Worm (Caenorhabditis elegans): ENCODE data around the gene F20B6.6.
"Not testable (repeated sequence)": the region's sequence is repeated elsewhere in the genome, so short reads cannot be mapped to it uniquely, and the experiment has no call there.

F20B6.6 gene

DNA sequence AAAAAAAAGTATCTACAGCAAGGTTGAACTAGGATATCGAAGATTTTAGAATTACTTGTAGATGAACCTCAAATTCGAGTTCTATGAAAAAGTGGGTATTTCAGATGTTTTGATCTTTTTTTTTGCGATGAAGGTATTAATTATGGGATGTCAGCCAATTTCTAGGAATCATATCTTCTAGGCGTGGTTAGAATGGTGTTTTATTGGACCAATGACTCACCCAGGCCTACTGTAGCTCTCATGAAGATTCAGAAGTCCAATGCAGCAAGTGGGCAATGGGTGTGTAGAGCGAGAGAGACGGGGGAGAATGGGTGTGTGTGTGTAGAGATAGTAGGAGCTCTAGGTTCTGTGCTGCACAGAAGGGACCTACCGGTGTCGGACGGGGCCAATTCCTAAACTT is 20.2 kb upstream of the F20B6.6 start:
- TF ChIP-seq ztf-23 (GFP tag; IDR thresholded peaks at IDR 0.05): 0 out of 2 replicates have a peak, but pooled peaks have one; percentile 26
- TF ChIP-seq ztf-29 (GFP tag; IDR thresholded peaks at IDR 0.05): no peak
- no peak for TF ChIP-seq med-1 (GFP tag; optimal IDR thresholded peaks at IDR 0.05; ENCODE audit: insufficient read depth)
- TF ChIP-seq klf-2 (GFP tag; conservative IDR thresholded peaks at IDR 0.05): no peak
- no peak for TF ChIP-seq tab-1 (GFP tag; IDR thresholded peaks at IDR 0.05)
- TF ChIP-seq flt-1 (GFP tag; IDR thresholded peaks at IDR 0.05): 0 out of 2 replicates have a peak, but pooled peaks have one; percentile 17
- no peak for TF ChIP-seq ref-1 (GFP tag; conservative IDR thresholded peaks at IDR 0.05)
- no peak for TF ChIP-seq T22C8.4 (GFP tag; IDR thresholded peaks at IDR 0.05)
- TF ChIP-seq cog-1 (tag; optimal IDR thresholded peaks at IDR 0.05): no peak

DNA sequence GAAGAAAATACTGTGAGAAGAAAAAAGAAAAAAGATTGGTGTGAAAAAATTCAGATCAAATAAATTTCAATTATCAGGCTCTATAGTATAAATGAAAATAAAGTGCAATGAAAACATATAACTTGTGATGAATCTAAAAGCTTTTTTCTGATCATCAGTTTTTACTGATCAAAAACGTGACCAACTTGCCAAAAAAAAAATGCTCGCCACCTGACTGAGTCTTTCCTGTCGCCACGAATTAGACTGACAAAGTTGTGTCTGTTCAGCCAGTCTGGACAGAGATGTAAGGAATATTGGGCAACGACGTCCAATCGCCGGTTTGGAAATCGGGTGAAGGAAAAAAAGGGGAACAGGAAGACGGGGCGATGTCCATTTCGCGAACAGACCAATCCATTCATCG is 17.5 kb upstream of the F20B6.6 start:
- TF ChIP-seq ztf-23 (GFP tag; IDR thresholded peaks at IDR 0.05): no peak
- TF ChIP-seq klf-2 (GFP tag; conservative IDR thresholded peaks at IDR 0.05): no peak
- no peak for TF ChIP-seq med-1 (GFP tag; optimal IDR thresholded peaks at IDR 0.05; ENCODE audit: insufficient read depth)
- no peak for TF ChIP-seq ref-1 (GFP tag; conservative IDR thresholded peaks at IDR 0.05)
- TF ChIP-seq T22C8.4 (GFP tag; IDR thresholded peaks at IDR 0.05): no peak
- no peak for TF ChIP-seq cog-1 (tag; optimal IDR thresholded peaks at IDR 0.05)
- TF ChIP-seq tab-1 (GFP tag; IDR thresholded peaks at IDR 0.05): no peak
- TF ChIP-seq flt-1 (GFP tag; IDR thresholded peaks at IDR 0.05): no peak
- TF ChIP-seq ztf-29 (GFP tag; IDR thresholded peaks at IDR 0.05): no peak

ce11 chrX:4218174-4218573 is 16.2 kb upstream of the F20B6.6 start, which contains the start of gene W01H2.2:
TSS of gene W01H2.2 (minus strand) at chrX:4218458.
- TF ChIP-seq med-1 (GFP tag; optimal IDR thresholded peaks at IDR 0.05; ENCODE audit: insufficient read depth) (no peak), tab-1 (GFP tag; IDR thresholded peaks at IDR 0.05) (no peak), ztf-23 (GFP tag; IDR thresholded peaks at IDR 0.05) (no peak), ref-1 (GFP tag; conservative IDR thresholded peaks at IDR 0.05) (no peak), klf-2 (GFP tag; conservative IDR thresholded peaks at IDR 0.05) (no peak), T22C8.4 (GFP tag; IDR thresholded peaks at IDR 0.05) (no peak), flt-1 (GFP tag; IDR thresholded peaks at IDR 0.05) (no peak)

- no peak for TF ChIP-seq ztf-23 (GFP tag; IDR thresholded peaks at IDR 0.05)
- TF ChIP-seq ztf-29 (GFP tag; IDR thresholded peaks at IDR 0.05): no peak
- no peak for TF ChIP-seq ref-1 (GFP tag; conservative IDR thresholded peaks at IDR 0.05)
- TF ChIP-seq tab-1 (GFP tag; IDR thresholded peaks at IDR 0.05): no peak
- TF ChIP-seq med-1 (GFP tag; optimal IDR thresholded peaks at IDR 0.05; ENCODE audit: insufficient read depth): no peak
- no peak for TF ChIP-seq klf-2 (GFP tag; conservative IDR thresholded peaks at IDR 0.05)
- no peak for TF ChIP-seq T22C8.4 (GFP tag; IDR thresholded peaks at IDR 0.05)
- TF ChIP-seq flt-1 (GFP tag; IDR thresholded peaks at IDR 0.05): no peak
- TF ChIP-seq cog-1 (tag; optimal IDR thresholded peaks at IDR 0.05): no peak
Measured at ce11 chrX:4216894-4217293, 14.9 kb upstream of the F20B6.6 start, which contains the start of the genes F20B6.10 and hpk-1. TSS of gene F20B6.10 (minus strand) at chrX:4217196. TSS of gene hpk-1 (minus strand) at chrX:4217290.

- TF ChIP-seq tab-1 (GFP tag; IDR thresholded peaks at IDR 0.05): no peak
- TF ChIP-seq cog-1 (tag; optimal IDR thresholded peaks at IDR 0.05): no peak
- TF ChIP-seq ztf-23 (GFP tag; IDR thresholded peaks at IDR 0.05): no peak
- TF ChIP-seq klf-2 (GFP tag; conservative IDR thresholded peaks at IDR 0.05): no peak
- TF ChIP-seq med-1 (GFP tag; optimal IDR thresholded peaks at IDR 0.05; ENCODE audit: insufficient read depth): no peak
- TF ChIP-seq flt-1 (GFP tag; IDR thresholded peaks at IDR 0.05): no peak
- no peak for TF ChIP-seq T22C8.4 (GFP tag; IDR thresholded peaks at IDR 0.05)
- TF ChIP-seq ztf-29 (GFP tag; IDR thresholded peaks at IDR 0.05): no peak
- no peak for TF ChIP-seq ref-1 (GFP tag; conservative IDR thresholded peaks at IDR 0.05)
Measured at ce11 chrX:4215500-4216107, 13.6 kb upstream of the F20B6.6 start.

- TF ChIP-seq ztf-23 (GFP tag; IDR thresholded peaks at IDR 0.05): no peak
- peak; percentile 21 for TF ChIP-seq cog-1 (tag; optimal IDR thresholded peaks at IDR 0.05)
Measured at ce11 chrX:4214643-4215042, 12.6 kb upstream of the F20B6.6 start.

DNA sequence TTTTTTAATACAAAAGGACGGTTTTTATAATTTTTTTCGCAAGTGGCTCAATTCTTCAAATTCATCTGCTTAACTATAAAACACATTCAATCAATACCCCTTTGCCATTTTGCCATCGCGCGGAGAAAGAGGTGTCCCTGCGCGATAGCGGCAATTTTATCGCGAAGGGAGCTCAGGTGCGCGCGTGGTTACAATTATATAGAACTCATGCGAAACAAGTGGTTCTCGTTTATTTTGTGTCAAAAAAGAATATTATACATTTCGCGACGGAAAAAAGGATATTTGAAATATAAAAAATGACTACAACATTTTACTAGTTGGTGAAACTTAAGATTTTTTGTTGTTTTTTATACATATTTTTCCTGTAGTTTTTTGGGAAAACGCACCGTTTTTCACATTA is 7.1 kb upstream of the F20B6.6 start:
- TF ChIP-seq ztf-29 (GFP tag; IDR thresholded peaks at IDR 0.05) (peak; percentile 53; the same call in 1 of the 2 replicates), cog-1 (tag; optimal IDR thresholded peaks at IDR 0.05) (peak; percentile 99), med-1 (GFP tag; optimal IDR thresholded peaks at IDR 0.05; ENCODE audit: insufficient read depth) (peak; percentile 76), tab-1 (GFP tag; IDR thresholded peaks at IDR 0.05) (peak; percentile 73; the same call in 1 of the 2 replicates), flt-1 (GFP tag; IDR thresholded peaks at IDR 0.05) (peak; percentile 91), T22C8.4 (GFP tag; IDR thresholded peaks at IDR 0.05) (peak; percentile 100), klf-2 (GFP tag; conservative IDR thresholded peaks at IDR 0.05) (peak; percentile 76), ztf-23 (GFP tag; IDR thresholded peaks at IDR 0.05) (peak; percentile 92), ref-1 (GFP tag; conservative IDR thresholded peaks at IDR 0.05) (no peak)

- no peak for TF ChIP-seq flt-1 (GFP tag; IDR thresholded peaks at IDR 0.05)
- TF ChIP-seq tab-1 (GFP tag; IDR thresholded peaks at IDR 0.05): no peak
- TF ChIP-seq med-1 (GFP tag; optimal IDR thresholded peaks at IDR 0.05; ENCODE audit: insufficient read depth): no peak
- no peak for TF ChIP-seq T22C8.4 (GFP tag; IDR thresholded peaks at IDR 0.05)
- no peak for TF ChIP-seq cog-1 (tag; optimal IDR thresholded peaks at IDR 0.05)
- TF ChIP-seq klf-2 (GFP tag; conservative IDR thresholded peaks at IDR 0.05): no peak
- no peak for TF ChIP-seq ref-1 (GFP tag; conservative IDR thresholded peaks at IDR 0.05)
- TF ChIP-seq ztf-29 (GFP tag; IDR thresholded peaks at IDR 0.05): no peak
- TF ChIP-seq ztf-23 (GFP tag; IDR thresholded peaks at IDR 0.05): no peak
Measured at ce11 chrX:4208495-4208894, 6.5 kb upstream of the F20B6.6 start.

DNA sequence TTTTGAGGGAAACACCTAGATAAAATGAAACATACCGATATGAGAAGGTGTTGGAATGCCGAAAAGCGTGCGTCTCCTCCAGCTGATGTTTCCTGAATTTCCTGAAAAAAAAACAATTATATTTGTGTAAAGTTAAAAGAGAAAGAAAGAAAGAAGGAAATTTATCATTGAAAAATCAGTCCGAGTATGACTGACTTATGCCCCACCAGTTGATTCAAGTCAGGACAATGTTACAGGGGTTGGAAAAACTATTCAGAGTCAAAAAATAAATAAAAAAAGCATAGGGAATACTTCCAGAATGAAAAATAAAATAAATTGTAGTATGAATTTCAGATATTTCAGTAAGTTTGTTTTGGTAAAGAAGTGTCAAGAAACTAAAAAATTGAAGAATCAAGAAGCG is 5.4 kb upstream of the F20B6.6 start, which contains the start of gene F20B6.9:
TSS of gene F20B6.9 (minus strand) at position 101 of the 400 bp plus-strand sequence.
- TF ChIP-seq ref-1 (GFP tag; conservative IDR thresholded peaks at IDR 0.05); flt-1 (GFP tag; IDR thresholded peaks at IDR 0.05); ztf-29 (GFP tag; IDR thresholded peaks at IDR 0.05): not testable (repeated sequence)

ce11 chrX:4199829-4200228 is 2.2 kb downstream of the F20B6.6 start, which contains the start of gene F20B6.5:
TSS of gene F20B6.5 (minus strand) at chrX:4199929.
- TF ChIP-seq T22C8.4, ztf-29, flt-1 (GFP tag; IDR thresholded peaks at IDR 0.05): not testable (repeated sequence)

Data from whole organism, midembryonic.